Fruit fly (Drosophila melanogaster) whole organism, wandering third instar larva: ENCODE data around the gene Rap1.
A peak's percentile ranks its signal among the peaks of the same experiment; 100 is the strongest.

Experiments used
- CG32264 ChIP-seq: fragments of 200-800 bp; sonication (Bioruptor generic); optimal IDR thresholded peaks from 2 replicates; lab custom pipeline; 2016; ENCODE audit warnings: missing biosample characterization, missing genetic modification characterization
- Dif ChIP-seq: fragments of 200-275, 200-300 bp; sonication (Bioruptor generic); optimal IDR thresholded peaks from 2 replicates; lab custom pipeline; 2018; ENCODE audit warnings: missing biosample characterization, missing genetic modification characterization; ENCODE audit not compliant: partially characterized antibody
- Sp1 ChIP-seq: fragments of 200-800 bp; sonication (Bioruptor generic); optimal IDR thresholded peaks from 3 replicates; lab custom pipeline; 2019; ENCODE audit warnings: missing biosample characterization, mild to moderate bottlenecking, missing genetic modification characterization, moderate library complexity
- dl ChIP-seq, 2 experiments: fragments of 175-275, 200-275 bp in 1 of 2; fragments of 200-275 bp in 1 of 2; sonication (Bioruptor generic); optimal IDR thresholded peaks; lab custom pipeline; 2018; ENCODE audit warnings: mild to moderate bottlenecking in 2 of 2, missing biosample characterization in 2 of 2, missing genetic modification characterization in 2 of 2, moderate library complexity in 2 of 2; ENCODE audit not compliant: partially characterized antibody in 2 of 2, insufficient read depth in 1 of 2
- h ChIP-seq: fragments of 200-800 bp; sonication (Bioruptor generic); optimal IDR thresholded peaks from 3 replicates; lab custom pipeline; 2016; ENCODE audit warnings: missing biosample characterization, mild to moderate bottlenecking, missing genetic modification characterization
- sage ChIP-seq: fragments of 200-800 bp; sonication (Bioruptor generic); optimal IDR thresholded peaks from 2 replicates; lab custom pipeline; 2016; ENCODE audit warnings: missing biosample characterization, mild to moderate bottlenecking, missing genetic modification characterization

Gene Rap1

dm6 chr3L:1810288-1810687, 51.8 kb downstream of the Rap1 start, which contains the start of gene GV1:
Gene GV1, plus strand, starts transcription at chr3L:1810588.
- TF ChIP-seq sage (GFP tag; lab: Kevin White, UChicago) (peak; percentile 20), Dif (GFP tag; lab: Kevin White, UChicago) (no peak), dl (GFP tag; optimal IDR thresholded peaks at IDR 0.05; lab: Kevin White, UChicago; ENCODE audit: insufficient read depth in 1 of 2, partially characterized antibody in 2 of 2) (no peak), h (GFP tag; lab: Kevin White, UChicago) (peak; percentile 40), CG32264 (no peak), Sp1 (peak; percentile 33)
